Fruit fly (Drosophila melanogaster) whole organism, embryonic: Measurements from ENCODE around the gene CG7806.

ENCODE experiments used
- CG10543 ChIP-seq: fragments of 200-800 bp; sonication (Bioruptor generic); optimal IDR thresholded peaks from 3 replicates; lab custom pipeline; 2017; ENCODE audit warnings: missing biosample characterization, mild to moderate bottlenecking, missing genetic modification characterization, moderate library complexity
- CG10959 ChIP-seq: fragments of 200-800 bp; sonication (Bioruptor generic); IDR thresholded peaks from 2 replicates; pipeline ENCODE4 v1.3.6; 2022; ENCODE audit warnings: missing biosample characterization, missing genetic modification characterization
- CG11695 ChIP-seq: fragments of 200-800 bp; sonication (Bioruptor generic); IDR thresholded peaks from 3 replicates; pipeline ENCODE4 v1.3.6; 2022; ENCODE audit warnings: missing biosample characterization, missing genetic modification characterization
- CG14441 ChIP-seq: fragments of 200-800 bp; sonication (Bioruptor generic); IDR thresholded peaks from 2 replicates; pipeline ENCODE4 v1.3.6; 2022; ENCODE audit warnings: missing biosample characterization, missing genetic modification characterization
- CG14710 ChIP-seq: fragments of 200-800 bp; sonication (Bioruptor generic); optimal IDR thresholded peaks from 3 replicates; lab custom pipeline; 2019; ENCODE audit warnings: missing biosample characterization, mild to moderate bottlenecking, missing genetic modification characterization, moderate library complexity
- CG15479 ChIP-seq: fragments of 200-800 bp; sonication (Bioruptor generic); optimal IDR thresholded peaks from 3 replicates; lab custom pipeline; 2019; ENCODE audit warnings: missing biosample characterization, mild to moderate bottlenecking, missing genetic modification characterization, moderate library complexity
- CG17802 ChIP-seq: fragments of 200-800 bp; sonication (Bioruptor generic); optimal IDR thresholded peaks from 2 replicates; lab custom pipeline; 2018; ENCODE audit warnings: missing biosample characterization, mild to moderate bottlenecking, missing genetic modification characterization, moderate library complexity
- CG2120 ChIP-seq: fragments of 200-800 bp; sonication (Bioruptor generic); optimal IDR thresholded peaks from 3 replicates; lab custom pipeline; 2016; ENCODE audit warnings: missing biosample characterization, missing genetic modification characterization
- CG2889 ChIP-seq: fragments of 200-800 bp; sonication (Bioruptor generic); IDR thresholded peaks from 3 replicates; pipeline ENCODE4 v1.3.6; 2022; ENCODE audit warnings: missing biosample characterization, missing genetic modification characterization
- CG3726 ChIP-seq: fragments of 200-800 bp; sonication (Bioruptor generic); IDR thresholded peaks from 3 replicates; pipeline ENCODE4, ENCODE4 v1.3.6; 2022; ENCODE audit warnings: missing biosample characterization, missing genetic modification characterization
- CG3995 ChIP-seq: fragments of 200-800 bp; sonication (Bioruptor generic); optimal IDR thresholded peaks from 3 replicates; lab custom pipeline; 2016; ENCODE audit warnings: missing biosample characterization, missing genetic modification characterization
- CG4820 ChIP-seq: fragments of 200-800 bp; sonication (Bioruptor generic); optimal IDR thresholded peaks from 3 replicates; lab custom pipeline; 2016; ENCODE audit warnings: missing biosample characterization, missing genetic modification characterization
- CG6175 ChIP-seq: fragments of 200-800 bp; sonication (Bioruptor generic); IDR thresholded peaks from 3 replicates; pipeline ENCODE4 v1.3.6; 2022; ENCODE audit warnings: missing biosample characterization, missing genetic modification characterization
- CG6683 ChIP-seq: fragments of 200-800 bp; sonication (Bioruptor generic); optimal IDR thresholded peaks from 2 replicates; lab custom pipeline; 2017; ENCODE audit warnings: missing biosample characterization, mild to moderate bottlenecking, missing genetic modification characterization, missing genetic modification reagents
- CG8281 ChIP-seq: fragments of 200-800 bp; sonication (Bioruptor generic); optimal IDR thresholded peaks from 2 replicates; lab custom pipeline; 2018; ENCODE audit warnings: missing biosample characterization, mild to moderate bottlenecking, missing genetic modification characterization, moderate library complexity
- CHES-1-like ChIP-seq: fragments of 200-800 bp; sonication (Bioruptor generic); optimal IDR thresholded peaks from 2 replicates; lab custom pipeline; 2016; ENCODE audit warnings: missing biosample characterization, missing genetic modification characterization
- D ChIP-seq, 2 experiments: fragments of 200-800 bp in 1 of 2; fragments of >200 bp in 1 of 2; sonication (Bioruptor generic) in 1 of 2; optimal IDR thresholded peaks; 2 replicates in 1 of 2; 3 replicates in 1 of 2; lab custom pipeline; 2017; ENCODE audit warnings: mild to moderate bottlenecking in 1 of 2, missing biosample characterization in 1 of 2, missing genetic modification characterization in 1 of 2, missing genetic modification reagents in 1 of 2
- D19A ChIP-seq: fragments of 200-800 bp; optimal IDR thresholded peaks from 3 replicates; lab custom pipeline; 2019; ENCODE audit warnings: missing biosample characterization, mild to moderate bottlenecking, missing genetic modification characterization, moderate library complexity
- E2f2 ChIP-seq: fragments of 200-800 bp; sonication (Bioruptor generic); IDR thresholded peaks from 2 replicates; pipeline ENCODE4 v1.3.6; 2022; ENCODE audit warnings: missing biosample characterization, missing genetic modification characterization
- Ets65A ChIP-seq: fragments of 200-800 bp; sonication (Bioruptor generic); peaks from one replicate; lab custom pipeline; 2016; ENCODE audit warnings: missing biosample characterization, missing genetic modification characterization
- HLHmδ ChIP-seq: fragments of 200-800 bp; sonication (Bioruptor generic); optimal IDR thresholded peaks from 2 replicates; lab custom pipeline; 2018; ENCODE audit warnings: missing biosample characterization, mild to moderate bottlenecking, missing genetic modification characterization, moderate library complexity
- Hr51 ChIP-seq, 2 experiments: fragments of 200-800 bp; sonication (Bioruptor generic); optimal IDR thresholded peaks; 2 replicates in 1 of 2; 3 replicates in 1 of 2; lab custom pipeline; 2016 to 2018; ENCODE audit warnings: missing biosample characterization in 2 of 2, missing genetic modification characterization in 2 of 2, mild to moderate bottlenecking in 1 of 2, moderate library complexity in 1 of 2
- Hr78 ChIP-seq, 2 experiments: fragments of 200-800 bp in 1 of 2; fragments of >200 bp in 1 of 2; sonication (Bioruptor generic) in 1 of 2; optimal IDR thresholded peaks; 2 replicates each; lab custom pipeline; 2017 to 2019; ENCODE audit warnings: missing biosample characterization in 2 of 2, missing genetic modification characterization in 2 of 2, mild to moderate bottlenecking in 1 of 2, moderate library complexity in 1 of 2
- Kr ChIP-seq: fragments of 200-800 bp; sonication (Bioruptor generic); optimal IDR thresholded peaks from 2 replicates; lab custom pipeline; 2017; ENCODE audit warnings: missing biosample characterization, mild to moderate bottlenecking, missing genetic modification characterization
- NFAT ChIP-seq: fragments of 200-800 bp; sonication (Bioruptor generic); IDR thresholded peaks from 2 replicates; pipeline ENCODE4 v1.3.6; 2022; ENCODE audit warnings: missing biosample characterization, missing genetic modification characterization
- Oli ChIP-seq: fragments of 200-800 bp; sonication (Bioruptor generic); optimal IDR thresholded peaks from 2 replicates; lab custom pipeline; 2018; ENCODE audit warnings: missing biosample characterization, mild to moderate bottlenecking, missing genetic modification characterization, moderate library complexity
- Poxn ChIP-seq: fragments of 200-800 bp; sonication (Bioruptor generic); IDR thresholded peaks from 2 replicates; pipeline ENCODE4 v1.3.6; 2022; ENCODE audit warnings: missing biosample characterization, missing genetic modification characterization
- Ptx1 ChIP-seq: fragments of 200-800 bp; sonication (Bioruptor generic); IDR thresholded peaks from 2 replicates; pipeline ENCODE4 v1.3.6; 2022; ENCODE audit warnings: missing biosample characterization, missing genetic modification characterization
- Scr ChIP-seq: fragments of 200-800 bp; sonication (Bioruptor generic); IDR thresholded peaks from 2 replicates; pipeline ENCODE4 v1.3.6; 2022; ENCODE audit warnings: missing biosample characterization, missing genetic modification characterization; ENCODE audit not compliant: partially characterized antibody
- Sox100B ChIP-seq: fragments of 200-800 bp; sonication (Bioruptor generic); optimal IDR thresholded peaks from 3 replicates; lab custom pipeline; 2018; ENCODE audit warnings: missing biosample characterization, mild to moderate bottlenecking, missing genetic modification characterization
- bigmax ChIP-seq: fragments of 200-800 bp; sonication (Bioruptor generic); optimal IDR thresholded peaks from 2 replicates; lab custom pipeline; 2018; ENCODE audit warnings: missing biosample characterization, mild to moderate bottlenecking, missing genetic modification characterization
- caup ChIP-seq: fragments of 200-800 bp; sonication (Bioruptor generic); optimal IDR thresholded peaks from 3 replicates; lab custom pipeline; 2017; ENCODE audit warnings: missing biosample characterization, mild to moderate bottlenecking, missing genetic modification characterization, moderate library complexity; ENCODE audit not compliant: severe bottlenecking
- dmrt11E ChIP-seq: fragments of 200-800 bp; sonication (Bioruptor generic); optimal IDR thresholded peaks from 3 replicates; lab custom pipeline; 2018; ENCODE audit warnings: missing biosample characterization, mild to moderate bottlenecking, missing genetic modification characterization, moderate library complexity
- fd64A ChIP-seq: fragments of 200-800 bp; sonication (Bioruptor generic); optimal IDR thresholded peaks from 3 replicates; lab custom pipeline; 2018; ENCODE audit warnings: missing biosample characterization, mild to moderate bottlenecking, missing genetic modification characterization
- gsb-n ChIP-seq: fragments of 200-800 bp; sonication (Bioruptor generic); optimal IDR thresholded peaks from 3 replicates; lab custom pipeline; 2018; ENCODE audit warnings: missing biosample characterization, mild to moderate bottlenecking, missing genetic modification characterization
- kay ChIP-seq: fragments of 200-800 bp; sonication (Bioruptor generic); optimal IDR thresholded peaks from 2 replicates; lab custom pipeline; 2016; ENCODE audit warnings: missing biosample characterization, missing genetic modification characterization
- knrl ChIP-seq: fragments of 200-800 bp; sonication (Bioruptor generic); IDR thresholded peaks from 3 replicates; pipeline ENCODE4 v1.3.6; 2022; ENCODE audit warnings: missing biosample characterization, missing genetic modification characterization; ENCODE audit not compliant: partially characterized antibody
- lab ChIP-seq: fragments of 200-800 bp; sonication (Bioruptor generic); optimal IDR thresholded peaks from 3 replicates; lab custom pipeline; 2017; ENCODE audit warnings: missing biosample characterization, missing genetic modification characterization, mild to moderate bottlenecking, moderate library complexity, missing genetic modification reagents
- odd ChIP-seq: fragments of 200-800 bp; sonication (Bioruptor generic); optimal IDR thresholded peaks from 2 replicates; lab custom pipeline; 2017; ENCODE audit warnings: missing biosample characterization, mild to moderate bottlenecking, missing genetic modification characterization
- otp ChIP-seq: fragments of 200-800 bp; sonication (Bioruptor generic); IDR thresholded peaks from 3 replicates; pipeline ENCODE4, ENCODE4 v1.3.6; 2022; ENCODE audit warnings: missing biosample characterization, missing genetic modification characterization
- psq ChIP-seq: fragments of 200-800 bp; sonication (Bioruptor generic); optimal IDR thresholded peaks from 2 replicates; lab custom pipeline; 2017; ENCODE audit warnings: missing biosample characterization, missing genetic modification characterization
- repo ChIP-seq: fragments of 200-800 bp; sonication (Bioruptor generic); optimal IDR thresholded peaks from 2 replicates; lab custom pipeline; 2016; ENCODE audit warnings: missing biosample characterization, missing genetic modification characterization
- ro ChIP-seq: fragments of 200-800 bp; sonication (Bioruptor generic); IDR thresholded peaks from 2 replicates; pipeline ENCODE4 v1.3.6; 2022; ENCODE audit warnings: missing biosample characterization, missing genetic modification characterization
- sc ChIP-seq, 3 experiments: fragments of >200 bp in 2 of 3; fragments of 200-800 bp in 1 of 3; sonication (Bioruptor generic) in 1 of 3; optimal IDR thresholded peaks; 2 replicates in 2 of 3; 3 replicates in 1 of 3; lab custom pipeline; 2017; ENCODE audit warnings: mild to moderate bottlenecking in 1 of 3, missing biosample characterization in 1 of 3, missing genetic modification characterization in 1 of 3, missing genetic modification reagents in 1 of 3
- sens ChIP-seq: fragments of 200-800 bp; sonication (Bioruptor generic); peaks from one replicate; lab custom pipeline; 2016; ENCODE audit warnings: missing biosample characterization, missing genetic modification characterization
- sqz ChIP-seq: fragments of 200-800 bp; sonication (Bioruptor generic); optimal IDR thresholded peaks from 3 replicates; lab custom pipeline; 2018; ENCODE audit warnings: missing biosample characterization, mild to moderate bottlenecking, missing genetic modification characterization
- sug ChIP-seq: fragments of 200-800 bp; optimal IDR thresholded peaks from 2 replicates; lab custom pipeline; 2019; ENCODE audit warnings: missing biosample characterization, mild to moderate bottlenecking, missing genetic modification characterization, moderate library complexity
- wor ChIP-seq: fragments of 200-800 bp; sonication (Bioruptor generic); IDR thresholded peaks from 2 replicates; pipeline ENCODE4 v1.3.6; 2022; ENCODE audit warnings: missing biosample characterization, missing genetic modification characterization
- zen2 ChIP-seq: fragments of 200-800 bp; sonication (Bioruptor generic); IDR thresholded peaks from 3 replicates; pipeline ENCODE4 v1.3.6; 2022; ENCODE audit warnings: missing biosample characterization, missing genetic modification characterization; ENCODE audit not compliant: partially characterized antibody

The CG7806 gene

DNA sequence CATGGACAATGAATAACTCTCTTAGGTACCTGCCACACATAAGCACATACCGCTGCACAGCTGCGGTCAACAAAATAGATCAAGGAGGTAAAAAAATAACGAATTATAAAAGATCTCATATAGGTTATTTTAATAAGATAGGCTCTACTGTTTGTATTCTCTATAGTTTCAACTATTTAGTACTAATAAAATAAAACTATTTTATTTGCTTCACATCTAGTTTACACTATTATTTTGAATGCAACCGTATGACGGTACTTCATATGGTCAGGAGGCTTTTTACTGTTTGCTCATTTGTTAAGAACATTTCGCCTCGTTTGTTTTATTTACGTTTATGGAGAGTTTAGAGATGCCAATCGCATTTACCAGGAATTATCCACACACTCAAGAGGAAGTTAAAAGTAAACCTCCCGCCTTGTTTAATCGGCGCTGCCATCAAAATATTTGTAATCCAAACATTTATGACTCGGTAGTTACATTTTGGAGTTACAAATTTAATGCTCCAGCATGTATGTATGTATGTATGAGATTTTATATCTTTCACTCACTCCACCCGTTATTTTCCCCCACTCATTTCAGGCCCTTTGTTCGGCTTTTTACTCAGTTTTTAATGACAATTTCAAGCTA lies 36.1 kb upstream of the CG7806 start (continued):
- TF ChIP-seq sug (tag; lab: Kevin White, UChicago) (peak; percentile 4), Sox100B (GFP tag; lab: Kevin White, UChicago) (peak; percentile 63), HLHmδ (GFP tag; lab: Kevin White, UChicago) (no peak), otp (GFP tag; lab: Robert Waterston, UW) (peak; percentile 49; the same call in 1 of the 3 replicates), D19A (peak; percentile 75), dmrt11E (tag; lab: Kevin White, UChicago) (peak; percentile 88), CG15479 (GFP tag; lab: Kevin White, UChicago) (peak; percentile 85), wor (GFP tag; lab: Robert Waterston, UW) (no peak), bigmax (no peak), CG17802 (tag; lab: Kevin White, UChicago) (peak; percentile 29), CHES-1-like (no peak), ro (GFP tag; lab: Robert Waterston, UW) (no peak), CG2120 (GFP tag; lab: Kevin White, UChicago) (peak; percentile 1), zen2 (GFP tag; lab: Robert Waterston, UW) (no peak), E2f2 (no peak; the same call in 1 of the 2 replicates), Hr78 (GFP tag; optimal IDR thresholded peaks at IDR 0.05; lab: Kevin White, UChicago) (peak in 1 of 2 experiments; percentile 17), CG4820 (GFP tag; lab: Kevin White, UChicago) (peak; percentile 57), psq (no peak), CG8281 (tag; lab: Kevin White, UChicago) (peak; percentile 13), NFAT (no peak), CG11695 (GFP tag; lab: Robert Waterston, UW) (peak; percentile 72), kay (GFP tag; lab: Kevin White, UChicago) (peak; percentile 3), CG10959 (GFP tag; lab: Robert Waterston, UW) (peak; percentile 54), lab (peak; percentile 67), knrl (GFP tag; lab: Robert Waterston, UW) (no peak), Ptx1 (GFP tag; lab: Robert Waterston, UW) (peak; percentile 48), repo (GFP tag; lab: Kevin White, UChicago) (no peak), CG6683 (GFP tag; lab: Kevin White, UChicago) (peak; percentile 8), sqz (GFP tag; lab: Kevin White, UChicago) (peak; percentile 34), CG3995 (GFP tag; lab: Kevin White, UChicago) (no peak), CG6175 (GFP tag; lab: Robert Waterston, UW) (no peak)

dm6 chr2L:8276287-8276686 lies 34.9 kb upstream of the CG7806 start:
- TF ChIP-seq CG3726 (GFP tag; lab: Robert Waterston, UW), result no peak
- no peak for TF ChIP-seq CG2889 (GFP tag; lab: Robert Waterston, UW)
- peak; percentile 7 for TF ChIP-seq gsb-n (tag; lab: Kevin White, UChicago)
- TF ChIP-seq sc (optimal IDR thresholded peaks at IDR 0.05; lab: Kevin White, UChicago), result no peak
- no peak for TF ChIP-seq sc (GFP tag; optimal IDR thresholded peaks at IDR 0.05; lab: Kevin White, UChicago)
- peak; percentile 21 for TF ChIP-seq CG14710 (tag; lab: Kevin White, UChicago)
- peak; percentile 32 for TF ChIP-seq odd (GFP tag; lab: Kevin White, UChicago)
- no peak for TF ChIP-seq Oli (tag; lab: Kevin White, UChicago)
- no peak for TF ChIP-seq Ets65A
- TF ChIP-seq fd64A (GFP tag; lab: Kevin White, UChicago), result no peak
- no peak for TF ChIP-seq Hr51 (GFP tag; optimal IDR thresholded peaks at IDR 0.05; lab: Kevin White, UChicago)
- TF ChIP-seq Kr (GFP tag; lab: Kevin White, UChicago), result peak; percentile 86
- no peak for TF ChIP-seq CG14441 (GFP tag; lab: Robert Waterston, UW)
- TF ChIP-seq sens (GFP tag; lab: Kevin White, UChicago), result peak; percentile 81
- TF ChIP-seq Poxn (GFP tag; lab: Robert Waterston, UW), result no peak
- no peak for TF ChIP-seq caup
- no peak for TF ChIP-seq D (optimal IDR thresholded peaks at IDR 0.05; lab: Kevin White, UChicago)
- TF ChIP-seq D (GFP tag; optimal IDR thresholded peaks at IDR 0.05; lab: Kevin White, UChicago), result peak; percentile 19
- TF ChIP-seq Scr, result no peak
- TF ChIP-seq CG10543 (GFP tag; lab: Kevin White, UChicago), result no peak
